Fruit fly (Drosophila melanogaster) whole organism, embryonic: Measurements from ENCODE around the gene Hsp110.
A peak's percentile ranks its signal among the peaks of the same experiment; 100 is the strongest.

ENCODE experiments used
- Adf1 ChIP-seq: fragments of 200-800 bp; sonication (Bioruptor generic); IDR thresholded peaks from 2 replicates; pipeline ENCODE4 v1.3.6; 2022; ENCODE audit warnings: missing biosample characterization, missing genetic modification characterization
- Atf3 ChIP-seq: fragments of 200-800 bp; sonication (Bioruptor generic); optimal IDR thresholded peaks from 3 replicates; lab custom pipeline; 2016; ENCODE audit warnings: missing biosample characterization, missing genetic modification characterization
- CG10366 ChIP-seq: fragments of 200-800 bp; sonication (Bioruptor generic); IDR thresholded peaks from 2 replicates; pipeline ENCODE4 v1.3.6; 2022; ENCODE audit warnings: missing biosample characterization, missing genetic modification characterization
- CG12155 ChIP-seq: fragments of 200-800 bp; sonication (Bioruptor generic); optimal IDR thresholded peaks from 3 replicates; lab custom pipeline; 2016; ENCODE audit warnings: missing biosample characterization, missing genetic modification characterization
- CG12219 ChIP-seq: fragments of 200-800 bp; sonication (Bioruptor generic); optimal IDR thresholded peaks from 3 replicates; lab custom pipeline; 2018; ENCODE audit warnings: missing biosample characterization, mild to moderate bottlenecking, missing genetic modification characterization
- CG13424 ChIP-seq: fragments of 200-800 bp; sonication (Bioruptor generic); optimal IDR thresholded peaks from 2 replicates; lab custom pipeline; 2019; ENCODE audit warnings: missing biosample characterization, mild to moderate bottlenecking, missing genetic modification characterization, moderate library complexity
- CG14014 ChIP-seq: fragments of 200-800 bp; sonication (Bioruptor generic); IDR thresholded peaks from 2 replicates; pipeline ENCODE4 v1.3.6; 2022; ENCODE audit warnings: missing biosample characterization, missing genetic modification characterization
- CG15073 ChIP-seq: fragments of 200-800 bp; sonication (Bioruptor generic); optimal IDR thresholded peaks from 2 replicates; lab custom pipeline; 2016; ENCODE audit warnings: missing biosample characterization, missing genetic modification characterization
- CG15269 ChIP-seq: fragments of 200-800 bp; sonication (Bioruptor generic); optimal IDR thresholded peaks from 2 replicates; lab custom pipeline; 2018; ENCODE audit warnings: missing biosample characterization, mild to moderate bottlenecking, missing genetic modification characterization, moderate library complexity
- CG1529 ChIP-seq: fragments of 200-800 bp; sonication (Bioruptor generic); optimal IDR thresholded peaks from 3 replicates; lab custom pipeline; 2018; ENCODE audit warnings: missing biosample characterization, missing genetic modification characterization
- CG15479 ChIP-seq: fragments of 200-800 bp; sonication (Bioruptor generic); optimal IDR thresholded peaks from 3 replicates; lab custom pipeline; 2019; ENCODE audit warnings: missing biosample characterization, mild to moderate bottlenecking, missing genetic modification characterization, moderate library complexity
- CG17359 ChIP-seq: fragments of 200-800 bp; sonication (Bioruptor generic); optimal IDR thresholded peaks from 3 replicates; lab custom pipeline; 2018; ENCODE audit warnings: missing biosample characterization, mild to moderate bottlenecking, missing genetic modification characterization, moderate library complexity
- CG2120 ChIP-seq: fragments of 200-800 bp; sonication (Bioruptor generic); optimal IDR thresholded peaks from 3 replicates; lab custom pipeline; 2016; ENCODE audit warnings: missing biosample characterization, missing genetic modification characterization
- CG2678 ChIP-seq: fragments of 200-800 bp; sonication (Bioruptor generic); optimal IDR thresholded peaks from 3 replicates; lab custom pipeline; 2019; ENCODE audit warnings: missing biosample characterization, mild to moderate bottlenecking, missing genetic modification characterization, moderate library complexity
- CG32767 ChIP-seq: fragments of 200-800 bp; sonication (Bioruptor generic); IDR thresholded peaks from 2 replicates; pipeline ENCODE4 v1.3.6; 2022; ENCODE audit warnings: missing biosample characterization, missing genetic modification characterization
- CG3281 ChIP-seq: fragments of 200-800 bp; sonication (Bioruptor generic); optimal IDR thresholded peaks from 3 replicates; lab custom pipeline; 2017; ENCODE audit warnings: missing biosample characterization, mild to moderate bottlenecking, missing genetic modification characterization
- CG33213 ChIP-seq: fragments of 200-800 bp; sonication (Bioruptor generic); optimal IDR thresholded peaks from 3 replicates; lab custom pipeline; 2016; ENCODE audit warnings: missing biosample characterization, missing genetic modification characterization
- CG3838 ChIP-seq: fragments of 200-800 bp; sonication (Bioruptor generic); optimal IDR thresholded peaks from 3 replicates; lab custom pipeline; 2016; ENCODE audit warnings: missing biosample characterization, missing genetic modification characterization
- CG4282 ChIP-seq: fragments of 200-800 bp; sonication (Bioruptor generic); optimal IDR thresholded peaks from 2 replicates; lab custom pipeline; 2016; ENCODE audit warnings: missing biosample characterization, missing genetic modification characterization
- CG4360 ChIP-seq: fragments of 200-800 bp; sonication (Bioruptor generic); IDR thresholded peaks from 2 replicates; pipeline ENCODE4 v1.3.6; 2022; ENCODE audit warnings: missing biosample characterization, missing genetic modification characterization
- CG4424 ChIP-seq: fragments of 200-800 bp; sonication (Bioruptor generic); optimal IDR thresholded peaks from 3 replicates; lab custom pipeline; 2016; ENCODE audit warnings: missing biosample characterization, missing genetic modification characterization
- CG5245 ChIP-seq: fragments of 200-800 bp; sonication (Bioruptor generic); optimal IDR thresholded peaks from 3 replicates; lab custom pipeline; 2016; ENCODE audit warnings: missing biosample characterization, missing genetic modification characterization
- CG6689 ChIP-seq: fragments of 200-800 bp; sonication (Bioruptor generic); IDR thresholded peaks from 2 replicates; pipeline ENCODE4 v1.3.6; 2022; ENCODE audit warnings: missing biosample characterization, missing genetic modification characterization
- CG7556 ChIP-seq: fragments of 200-800 bp; sonication (Bioruptor generic); optimal IDR thresholded peaks from 2 replicates; lab custom pipeline; 2017; ENCODE audit warnings: missing biosample characterization, mild to moderate bottlenecking, missing genetic modification characterization
- Drgx ChIP-seq: fragments of 200-800 bp; sonication (Bioruptor generic); IDR thresholded peaks from 2 replicates; pipeline ENCODE4 v1.3.6; 2022; ENCODE audit warnings: missing biosample characterization, missing genetic modification characterization
- HHEX ChIP-seq: fragments of 200-800 bp; sonication (Bioruptor generic); optimal IDR thresholded peaks from 3 replicates; lab custom pipeline; 2017; ENCODE audit warnings: missing biosample characterization, mild to moderate bottlenecking, missing genetic modification characterization, missing genetic modification reagents
- HLH4C ChIP-seq: fragments of 200-800 bp; sonication (Bioruptor generic); IDR thresholded peaks from 3 replicates; pipeline ENCODE4 v1.3.6; 2022; ENCODE audit warnings: missing biosample characterization, missing genetic modification characterization; ENCODE audit not compliant: partially characterized antibody
- HLH54F ChIP-seq: fragments of 200-800 bp; sonication (Bioruptor generic); optimal IDR thresholded peaks from 3 replicates; lab custom pipeline; 2016; ENCODE audit warnings: missing biosample characterization, missing genetic modification characterization
- Hmr ChIP-seq: fragments of 200-800 bp; sonication (Bioruptor generic); optimal IDR thresholded peaks from 3 replicates; lab custom pipeline; 2017; ENCODE audit warnings: mild to moderate bottlenecking, missing biosample characterization, missing genetic modification reagents, missing genetic modification characterization
- Hr78 ChIP-seq, 2 experiments: fragments of 200-800 bp in 1 of 2; fragments of >200 bp in 1 of 2; sonication (Bioruptor generic) in 1 of 2; optimal IDR thresholded peaks; 2 replicates each; lab custom pipeline; 2017 to 2019; ENCODE audit warnings: missing biosample characterization in 2 of 2, missing genetic modification characterization in 2 of 2, mild to moderate bottlenecking in 1 of 2, moderate library complexity in 1 of 2
- Lhr ChIP-seq: fragments of 200-800 bp; sonication (Bioruptor generic); optimal IDR thresholded peaks from 3 replicates; lab custom pipeline; 2017; ENCODE audit warnings: mild to moderate bottlenecking, missing biosample characterization, missing genetic modification reagents, missing genetic modification characterization
- NFAT ChIP-seq: fragments of 200-800 bp; sonication (Bioruptor generic); IDR thresholded peaks from 2 replicates; pipeline ENCODE4 v1.3.6; 2022; ENCODE audit warnings: missing biosample characterization, missing genetic modification characterization
- Nf-YB ChIP-seq: fragments of 200-800 bp; sonication (Bioruptor generic); optimal IDR thresholded peaks from 3 replicates; lab custom pipeline; 2019; ENCODE audit warnings: missing biosample characterization, mild to moderate bottlenecking, missing genetic modification characterization, moderate library complexity
- Nf-YC ChIP-seq: fragments of 200-800 bp; optimal IDR thresholded peaks from 3 replicates; lab custom pipeline; 2019; ENCODE audit warnings: missing biosample characterization, mild to moderate bottlenecking, missing genetic modification characterization, moderate library complexity
- Trl ChIP-seq, 3 experiments: fragments of >200 bp in 2 of 3; fragments of 200-800 bp in 1 of 3; sonication (Bioruptor generic) in 1 of 3; optimal IDR thresholded peaks; 2 replicates in 1 of 3; 3 replicates in 2 of 3; lab custom pipeline; 2016 to 2017; ENCODE audit warnings: missing biosample characterization in 1 of 3, missing genetic modification characterization in 1 of 3
- Usf ChIP-seq: fragments of 200-800 bp; sonication (Bioruptor generic); optimal IDR thresholded peaks from 2 replicates; lab custom pipeline; 2017; ENCODE audit warnings: missing genotype, missing biosample characterization, missing genetic modification characterization
- croc ChIP-seq: fragments of 200-800 bp; sonication (Bioruptor generic); conservative IDR thresholded peaks from 3 replicates; pipeline ENCODE4 v1.3.6; 2022; ENCODE audit warnings: missing biosample characterization, missing genetic modification characterization
- cwo ChIP-seq: fragments of 200-800 bp; sonication (Bioruptor generic); optimal IDR thresholded peaks from 3 replicates; lab custom pipeline; 2017; ENCODE audit warnings: missing biosample characterization, missing genetic modification characterization, mild to moderate bottlenecking, moderate library complexity, missing genetic modification reagents
- dati ChIP-seq: fragments of 200-800 bp; sonication (Bioruptor generic); IDR thresholded peaks from 2 replicates; pipeline ENCODE4 v1.3.6; 2022; ENCODE audit warnings: missing biosample characterization, missing genetic modification characterization
- disco-r ChIP-seq: fragments of 200-800 bp; sonication (Bioruptor generic); optimal IDR thresholded peaks from 2 replicates; lab custom pipeline; 2016; ENCODE audit warnings: missing biosample characterization, missing genetic modification characterization
- emc ChIP-seq: fragments of 200-800 bp; sonication (Bioruptor generic); optimal IDR thresholded peaks from 2 replicates; lab custom pipeline; 2016; ENCODE audit warnings: missing biosample characterization, missing genetic modification characterization
- gce ChIP-seq: fragments of 200-800 bp; sonication (Bioruptor generic); IDR thresholded peaks from 3 replicates; pipeline ENCODE4 v1.3.6; 2022; ENCODE audit warnings: missing biosample characterization, missing genetic modification characterization
- hb ChIP-seq: fragments of 200-800 bp; sonication (Bioruptor generic); IDR thresholded peaks from 3 replicates; pipeline ENCODE4 v1.3.6; 2022; ENCODE audit warnings: missing biosample characterization, missing genetic modification characterization; ENCODE audit not compliant: partially characterized antibody
- kay ChIP-seq: fragments of 200-800 bp; sonication (Bioruptor generic); optimal IDR thresholded peaks from 2 replicates; lab custom pipeline; 2016; ENCODE audit warnings: missing biosample characterization, missing genetic modification characterization
- klu ChIP-seq: fragments of 200-800 bp; sonication (Bioruptor generic); IDR thresholded peaks from 2 replicates; pipeline ENCODE4 v1.3.6; 2022; ENCODE audit warnings: missing biosample characterization, missing genetic modification characterization
- peb ChIP-seq: fragments of 200-800 bp; sonication (Bioruptor generic); IDR thresholded peaks from 2 replicates; pipeline ENCODE4 v1.3.6; 2022; ENCODE audit warnings: missing biosample characterization, missing genetic modification characterization
- ranshi ChIP-seq: fragments of 200-800 bp; sonication (Bioruptor generic); IDR thresholded peaks from 2 replicates; pipeline ENCODE4 v1.3.6; 2022; ENCODE audit warnings: missing biosample characterization, missing genetic modification characterization
- row ChIP-seq: fragments of 200-800 bp; sonication (Bioruptor generic); IDR thresholded peaks from 3 replicates; pipeline ENCODE4 v1.3.6; 2022; ENCODE audit warnings: missing biosample characterization, missing genetic modification characterization
- sd ChIP-seq: fragments of 200-800 bp; sonication (Bioruptor generic); optimal IDR thresholded peaks from 3 replicates; lab custom pipeline; 2018; ENCODE audit warnings: missing biosample characterization, mild to moderate bottlenecking, missing genetic modification characterization, moderate library complexity
- stwl ChIP-seq: fragments of 200-800 bp; sonication (Bioruptor generic); optimal IDR thresholded peaks from 3 replicates; lab custom pipeline; 2018; ENCODE audit warnings: missing biosample characterization, mild to moderate bottlenecking, missing genetic modification characterization, moderate library complexity
- z ChIP-seq: fragments of 200-800 bp; sonication (Bioruptor generic); IDR thresholded peaks from 3 replicates; pipeline ENCODE4 v1.3.6; 2022; ENCODE audit warnings: missing biosample characterization, missing genetic modification characterization

Gene Hsp110

DNA sequence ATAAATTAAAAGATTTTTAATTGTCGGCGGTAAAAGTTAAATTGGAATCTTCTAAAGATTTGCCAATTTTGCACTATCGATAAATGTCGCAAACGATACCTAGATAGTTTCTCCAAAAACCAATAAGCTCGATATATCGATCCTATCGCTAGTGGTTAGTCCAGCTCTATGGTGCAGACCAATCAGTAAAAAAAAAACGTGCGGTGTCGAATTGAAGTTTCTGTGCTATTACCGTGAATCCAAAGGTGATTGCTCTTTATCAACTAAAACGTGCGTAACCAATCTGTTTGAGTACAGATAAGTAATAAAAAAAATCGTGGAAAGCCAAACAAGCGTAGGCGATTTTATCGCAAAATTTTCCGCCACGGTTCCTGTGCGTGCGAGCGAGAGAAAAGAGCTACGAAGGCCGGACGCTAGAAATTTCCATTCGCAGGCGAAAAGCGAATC lies at the start of gene Hsp110 (continued):
- TF ChIP-seq NFAT (GFP tag; lab: Robert Waterston, UW) (peak; percentile 81), disco-r (GFP tag; lab: Kevin White, UChicago) (no peak), hb (GFP tag; lab: Robert Waterston, UW) (peak; percentile 99), croc (GFP tag; lab: Robert Waterston, UW) (no peak), CG33213 (GFP tag; lab: Kevin White, UChicago) (peak; percentile 56), ranshi (GFP tag; lab: Robert Waterston, UW) (no peak), kay (GFP tag; lab: Kevin White, UChicago) (no peak), Atf3 (GFP tag; lab: Kevin White, UChicago) (no peak), CG12219 (GFP tag; lab: Kevin White, UChicago) (no peak), Trl (optimal IDR thresholded peaks at IDR 0.05; lab: Kevin White, UChicago) (no peak), Trl (GFP tag; optimal IDR thresholded peaks at IDR 0.05; lab: Kevin White, UChicago) (peak; percentile 17), cwo (peak; percentile 93), CG13424 (tag; lab: Kevin White, UChicago) (peak; percentile 3), CG2120 (peak; percentile 51), Drgx (GFP tag; lab: Robert Waterston, UW) (no peak), gce (GFP tag; lab: Robert Waterston, UW) (no peak), Nf-YC (tag; lab: Kevin White, UChicago) (peak; percentile 32), Hr78 (GFP tag; optimal IDR thresholded peaks at IDR 0.05; lab: Kevin White, UChicago) (no peak), CG5245 (GFP tag; lab: Kevin White, UChicago) (no peak), dati (GFP tag; lab: Robert Waterston, UW) (no peak), Nf-YB (GFP tag; lab: Kevin White, UChicago) (peak; percentile 29), HLH4C (GFP tag; lab: Robert Waterston, UW) (peak; percentile 98), sd (peak; percentile 13), HHEX (GFP tag; lab: Kevin White, UChicago) (no peak), CG3281 (GFP tag; lab: Kevin White, UChicago) (no peak), CG32767 (GFP tag; lab: Robert Waterston, UW) (no peak), CG6689 (GFP tag; lab: Robert Waterston, UW) (no peak), CG4282 (GFP tag; lab: Kevin White, UChicago) (no peak), stwl (tag; lab: Kevin White, UChicago) (peak; percentile 46), CG7556 (GFP tag; lab: Kevin White, UChicago) (no peak), row (GFP tag; lab: Robert Waterston, UW) (0 out of 3 replicates have a peak, but pooled peaks have one; percentile 37), Lhr (GFP tag; lab: Kevin White, UChicago) (no peak), z (GFP tag; lab: Robert Waterston, UW) (no peak), CG2678 (tag; lab: Kevin White, UChicago) (peak; percentile 7), CG15269 (tag; lab: Kevin White, UChicago) (no peak), CG15073 (no peak), CG14014 (GFP tag; lab: Robert Waterston, UW) (no peak), klu (no peak), HLH54F (GFP tag; lab: Kevin White, UChicago) (no peak), CG3838 (GFP tag; lab: Kevin White, UChicago) (no peak), Usf (no peak), Adf1 (0 out of 2 replicates have a peak, but pooled peaks have one; percentile 14), Hmr (GFP tag; lab: Kevin White, UChicago) (no peak), CG12155 (GFP tag; lab: Kevin White, UChicago) (peak; percentile 14), CG1529 (GFP tag; lab: Kevin White, UChicago) (no peak), peb (GFP tag; lab: Robert Waterston, UW) (no peak), CG10366 (GFP tag; lab: Robert Waterston, UW) (no peak), CG4360 (GFP tag; lab: Robert Waterston, UW) (no peak), CG17359 (tag; lab: Kevin White, UChicago) (peak; percentile 37), CG15479 (GFP tag; lab: Kevin White, UChicago) (no peak), CG4424 (GFP tag; lab: Kevin White, UChicago) (no peak), emc (no peak)
